Worm (Caenorhabditis elegans) whole organism, L4 larva: ENCODE results near the gene ric-4.

ENCODE experiments used
- D1046.2 ChIP-seq: fragments of 200-800 bp; sonication (Bioruptor generic); IDR thresholded peaks from 2 replicates; pipeline ENCODE4 v1.3.6; 2022; ENCODE audit warnings: missing genetic modification characterization, missing compliant biosample characterization
- F49E8.2 ChIP-seq: sonication (generic microtip); optimal IDR thresholded peaks from 2 replicates; lab custom pipeline; 2016; ENCODE audit warnings: missing compliant biosample characterization, mild to moderate bottlenecking, missing genetic modification characterization, borderline replicate concordance
- R02D3.7 ChIP-seq: fragments of 150-350 bp; sonication (generic microtip); optimal IDR thresholded peaks from 3 replicates; lab custom pipeline; 2014; ENCODE audit warnings: missing biosample characterization, missing genetic modification characterization
- Y48G9A.11 ChIP-seq: fragments of 200-800 bp; sonication (Bioruptor generic); IDR thresholded peaks from 2 replicates; pipeline ENCODE4 v1.3.6; 2022; ENCODE audit warnings: missing genetic modification reagents, missing genetic modification characterization, missing compliant biosample characterization
- ZK546.5 ChIP-seq, 2 experiments: sonication (generic microtip); optimal IDR thresholded peaks; 2 replicates each; lab custom pipeline; 2017; ENCODE audit warnings: missing biosample characterization in 2 of 2, missing genetic modification characterization in 2 of 2
- aha-1 ChIP-seq: fragments of 150-350 bp; peaks from one replicate; lab custom pipeline; 2014; ENCODE audit warnings: missing biosample characterization, missing genetic modification characterization
- aly-2 ChIP-seq: sonication (generic microtip); optimal IDR thresholded peaks from 2 replicates; lab custom pipeline; 2018; ENCODE audit warnings: missing biosample characterization, missing genetic modification characterization
- arid-1 ChIP-seq: fragments of 200-800 bp; sonication (Bioruptor generic); conservative IDR thresholded peaks from 2 replicates; pipeline ENCODE4 v1.3.6; 2022; ENCODE audit warnings: missing genetic modification reagents, missing genetic modification characterization, missing compliant biosample characterization
- ceh-20 ChIP-seq: fragments of 200-800 bp; sonication (Bioruptor generic); IDR thresholded peaks from 2 replicates; pipeline ENCODE4 v1.3.6; 2022; ENCODE audit warnings: missing genetic modification reagents, missing genetic modification characterization, missing compliant biosample characterization
- ceh-44 ChIP-seq: fragments of 200-800 bp; sonication (Bioruptor generic); IDR thresholded peaks from 2 replicates; pipeline ENCODE4 v1.3.6; 2022; ENCODE audit warnings: missing genetic modification reagents, missing genetic modification characterization, missing compliant biosample characterization
- ceh-62 ChIP-seq: sonication (generic microtip); optimal IDR thresholded peaks from 2 replicates; lab custom pipeline; 2017; ENCODE audit warnings: missing biosample characterization, missing genetic modification characterization
- ces-1 ChIP-seq: fragments of 150-350 bp; sonication (generic microtip); optimal IDR thresholded peaks from 4 replicates; lab custom pipeline; 2014; ENCODE audit warnings: missing biosample characterization, missing genetic modification reagents, missing genetic modification characterization
- ctbp-1 ChIP-seq: fragments of 200-800 bp; sonication (Bioruptor generic); IDR thresholded peaks from 2 replicates; pipeline ENCODE4 v1.3.6; 2022; ENCODE audit warnings: missing genetic modification reagents, missing genetic modification characterization, missing compliant biosample characterization
- dmd-9 ChIP-seq: fragments of 200-800 bp; sonication (Bioruptor generic); IDR thresholded peaks from 2 replicates; pipeline ENCODE4 v1.3.6; 2022; ENCODE audit warnings: missing genetic modification reagents, missing genetic modification characterization, missing compliant biosample characterization
- egl-27 ChIP-seq: sonication (generic microtip); optimal IDR thresholded peaks from 3 replicates; lab custom pipeline; 2017; ENCODE audit warnings: missing biosample characterization, missing genetic modification reagents, missing genetic modification characterization
- hif-1 ChIP-seq, 2 experiments: sonication (generic microtip); optimal IDR thresholded peaks; 2 replicates each; lab custom pipeline; 2016 to 2017; ENCODE audit warnings: missing compliant biosample characterization in 2 of 2, missing genetic modification characterization in 2 of 2, missing genetic modification reagents in 2 of 2, missing genotype in 2 of 2, mild to moderate bottlenecking in 1 of 2
- hlh-30 ChIP-seq: sonication (generic microtip); optimal IDR thresholded peaks from 2 replicates; lab custom pipeline; 2017; ENCODE audit warnings: antibody characterized with exemption, mild to moderate bottlenecking, missing genetic modification characterization, missing compliant biosample characterization; ENCODE audit not compliant: insufficient read depth
- lim-7 ChIP-seq: fragments of 200-800 bp; sonication (Bioruptor generic); IDR thresholded peaks from 2 replicates; pipeline ENCODE4 v1.3.6; 2022; ENCODE audit warnings: missing genetic modification characterization, missing compliant biosample characterization
- lin-15B ChIP-seq: fragments of 150-350 bp; sonication (generic microtip); optimal IDR thresholded peaks from 3 replicates; lab custom pipeline; 2014; ENCODE audit warnings: missing biosample characterization, missing genetic modification characterization
- lin-29 ChIP-seq: fragments of 200-800 bp; sonication (Bioruptor generic); IDR thresholded peaks from 2 replicates; pipeline ENCODE4 v1.3.6; 2022; ENCODE audit warnings: missing genetic modification reagents, missing genetic modification characterization, missing compliant biosample characterization
- lin-38 ChIP-seq: fragments of 200-800 bp; sonication (Bioruptor generic); IDR thresholded peaks from 2 replicates; pipeline ENCODE4 v1.3.6; 2022; ENCODE audit warnings: missing genetic modification reagents, missing genetic modification characterization, missing compliant biosample characterization
- lin-39 ChIP-seq: fragments of 150-350 bp; optimal IDR thresholded peaks from 2 replicates; lab custom pipeline; 2014; ENCODE audit warnings: missing biosample characterization, missing genetic modification reagents, missing genetic modification characterization
- mes-2 ChIP-seq: sonication (generic microtip); optimal IDR thresholded peaks from 2 replicates; lab custom pipeline; 2016; ENCODE audit warnings: missing genotype, mild to moderate bottlenecking, missing genetic modification characterization, missing compliant biosample characterization; ENCODE audit not compliant: poor library complexity, severe bottlenecking
- mxl-3 ChIP-seq: fragments of 200-800 bp; sonication (Bioruptor generic); optimal IDR thresholded peaks from 2 replicates; lab custom pipeline; 2018; ENCODE audit warnings: mild to moderate bottlenecking, missing genetic modification characterization, missing compliant biosample characterization
- nhr-102 ChIP-seq: sonication (generic microtip); optimal IDR thresholded peaks from 2 replicates; lab custom pipeline; 2016; ENCODE audit warnings: mild to moderate bottlenecking, missing genetic modification characterization, moderate library complexity, missing compliant biosample characterization
- nhr-11 ChIP-seq: fragments of 150-350 bp; optimal IDR thresholded peaks from 2 replicates; lab custom pipeline; 2014; ENCODE audit warnings: missing biosample characterization, missing genetic modification characterization
- nhr-111 ChIP-seq: fragments of 200-800 bp; sonication (Bioruptor generic); optimal IDR thresholded peaks from 2 replicates; lab custom pipeline; 2018; ENCODE audit warnings: mild to moderate bottlenecking, missing genetic modification characterization, missing compliant biosample characterization
- nhr-237 ChIP-seq: sonication (generic microtip); optimal IDR thresholded peaks from 2 replicates; lab custom pipeline; 2017; ENCODE audit warnings: missing biosample characterization, missing genetic modification characterization
- nhr-25 ChIP-seq: sonication (generic microtip); optimal IDR thresholded peaks from 2 replicates; lab custom pipeline; 2017; ENCODE audit warnings: missing genetic modification characterization, mild to moderate bottlenecking, missing compliant biosample characterization, antibody characterized with exemption, moderate library complexity, borderline replicate concordance; ENCODE audit not compliant: insufficient read depth
- nhr-41 ChIP-seq: fragments of 200-800 bp; sonication (Bioruptor generic); IDR thresholded peaks from 2 replicates; pipeline ENCODE4 v1.3.6; 2022; ENCODE audit warnings: missing genetic modification reagents, missing genetic modification characterization, missing compliant biosample characterization
- nhr-42 ChIP-seq: fragments of 200-800 bp; sonication (Bioruptor generic); IDR thresholded peaks from 2 replicates; pipeline ENCODE4 v1.3.6; 2022; ENCODE audit warnings: missing genetic modification characterization, missing compliant biosample characterization
- nhr-6 ChIP-seq: fragments of 150-350 bp; optimal IDR thresholded peaks from 2 replicates; lab custom pipeline; 2014; ENCODE audit warnings: missing biosample characterization, missing genetic modification characterization
- pha-4 ChIP-seq, 2 experiments: fragments of 150-350 bp in 1 of 2; fragments of 200-800 bp in 1 of 2; sonication (Bioruptor generic) in 1 of 2; IDR thresholded peaks in 1 of 2; optimal IDR thresholded peaks in 1 of 2; 2 replicates each; pipeline versions ENCODE4 v1.3.6 to Lab custom; 2014 to 2022; ENCODE audit warnings: missing genetic modification characterization in 2 of 2, missing genetic modification reagents in 2 of 2, missing biosample characterization in 1 of 2, missing compliant biosample characterization in 1 of 2
- pqm-1 ChIP-seq: sonication (generic microtip); optimal IDR thresholded peaks from 2 replicates; lab custom pipeline; 2017; ENCODE audit warnings: missing biosample characterization, missing genetic modification characterization
- saeg-2 ChIP-seq: fragments of 200-800 bp; sonication (Bioruptor generic); IDR thresholded peaks from 2 replicates; pipeline ENCODE4 v1.3.6; 2022; ENCODE audit warnings: missing genetic modification reagents, missing genetic modification characterization, missing compliant biosample characterization
- sdz-12 ChIP-seq: fragments of 200-800 bp; sonication (Bioruptor generic); optimal IDR thresholded peaks from 2 replicates; lab custom pipeline; 2018; ENCODE audit warnings: mild to moderate bottlenecking, missing genetic modification characterization, missing compliant biosample characterization
- set-16 ChIP-seq: fragments of 200-800 bp; sonication (Bioruptor generic); IDR thresholded peaks from 2 replicates; pipeline ENCODE4 v1.3.6; 2022; ENCODE audit warnings: missing genetic modification reagents, missing genetic modification characterization, missing compliant biosample characterization
- skn-1 ChIP-seq: fragments of 150-350 bp; optimal IDR thresholded peaks from 2 replicates; lab custom pipeline; 2014; ENCODE audit warnings: missing biosample characterization, missing genetic modification characterization
- spr-1 ChIP-seq: sonication (generic microtip); optimal IDR thresholded peaks from 2 replicates; lab custom pipeline; 2016; ENCODE audit warnings: mild to moderate bottlenecking, missing genetic modification characterization, missing compliant biosample characterization
- tag-97 ChIP-seq: fragments of 200-800 bp; sonication (Bioruptor generic); IDR thresholded peaks from 2 replicates; pipeline ENCODE4 v1.3.6; 2022; ENCODE audit warnings: missing genetic modification characterization, missing compliant biosample characterization
- tra-1 ChIP-seq: fragments of 200-800 bp; sonication (Bioruptor generic); IDR thresholded peaks from 2 replicates; pipeline ENCODE4 v1.3.6; 2022; ENCODE audit warnings: missing genetic modification reagents, missing genetic modification characterization, missing compliant biosample characterization
- unc-130 ChIP-seq: sonication (generic microtip); optimal IDR thresholded peaks from 2 replicates; lab custom pipeline; 2016; ENCODE audit warnings: missing genetic modification reagents, missing genetic modification characterization, missing compliant biosample characterization
- unc-39 ChIP-seq: sonication (generic microtip); optimal IDR thresholded peaks from 2 replicates; lab custom pipeline; 2017; ENCODE audit warnings: missing biosample characterization, missing genetic modification characterization
- vab-7 ChIP-seq: fragments of 200-800 bp; sonication (Bioruptor generic); IDR thresholded peaks from 2 replicates; pipeline ENCODE4 v1.3.6; 2022; ENCODE audit warnings: missing genetic modification reagents, missing genetic modification characterization, missing compliant biosample characterization
- zfp-2 ChIP-seq: sonication (generic microtip); optimal IDR thresholded peaks from 2 replicates; lab custom pipeline; 2016; ENCODE audit warnings: mild to moderate bottlenecking, missing genetic modification characterization, missing compliant biosample characterization

The ric-4 gene

ce11 chrV:10237959-10238444 is 32.1 kb downstream of the ric-4 start (continued):
- TF ChIP-seq ZK546.5 (tag; optimal IDR thresholded peaks at IDR 0.05; lab: Kevin White, UChicago) (no peak), aha-1 (tag; lab: Kevin White, UChicago) (no peak), set-16 (no peak), vab-7 (no peak), nhr-41 (GFP tag; lab: Robert Waterston, UW) (no peak), ceh-20 (GFP tag; lab: Robert Waterston, UW) (no peak), lim-7 (GFP tag; lab: Robert Waterston, UW) (no peak), nhr-42 (GFP tag; lab: Robert Waterston, UW) (no peak), hlh-30 (tag; lab: Kevin White, UChicago) (no peak), Y48G9A.11 (GFP tag; lab: Robert Waterston, UW) (0 out of 2 replicates have a peak, but pooled peaks have one; percentile 23), skn-1 (tag; lab: Kevin White, UChicago) (no peak), mes-2 (peak; percentile 3), ceh-62 (tag; lab: Kevin White, UChicago) (no peak), nhr-111 (no peak), unc-130 (peak; percentile 42), tra-1 (GFP tag; lab: Robert Waterston, UW) (no peak), ceh-44 (GFP tag; lab: Robert Waterston, UW) (no peak), pha-4 (GFP tag; IDR thresholded peaks at IDR 0.05; lab: Robert Waterston, UW) (peak; percentile 50; the same call in 1 of the 2 replicates), pha-4 (tag; optimal IDR thresholded peaks at IDR 0.05; lab: Kevin White, UChicago) (no peak), nhr-102 (tag; lab: Kevin White, UChicago) (no peak), lin-15B (tag; lab: Kevin White, UChicago) (no peak), sdz-12 (GFP tag; lab: Kevin White, UChicago) (peak; percentile 55), spr-1 (tag; lab: Kevin White, UChicago) (no peak), egl-27 (tag; lab: Kevin White, UChicago) (no peak), lin-39 (tag; lab: Kevin White, UChicago) (no peak), nhr-6 (tag; lab: Kevin White, UChicago) (no peak), zfp-2 (tag; lab: Kevin White, UChicago) (no peak), pqm-1 (tag; lab: Kevin White, UChicago) (no peak), aly-2 (tag; lab: Kevin White, UChicago) (no peak), lin-29 (GFP tag; lab: Robert Waterston, UW) (no peak), ctbp-1 (0 out of 2 replicates have a peak, but pooled peaks have one; percentile 49), D1046.2 (no peak), tag-97 (GFP tag; lab: Robert Waterston, UW) (no peak)

- no peak for TF ChIP-seq lin-38
- peak; percentile 96 for TF ChIP-seq aha-1 (tag; lab: Kevin White, UChicago)
These were observed 32.9 kb downstream of the ric-4 start for ce11 chrV:10237171-10237570.

ce11 chrV:10233330-10233729 is 36.8 kb downstream of the ric-4 start, which contains the start of gene str-182:
TSS of gene str-182 (minus strand) at chrV:10233430.
- TF ChIP-seq pha-4 (GFP tag; IDR thresholded peaks at IDR 0.05; lab: Robert Waterston, UW) (no peak), pha-4 (tag; optimal IDR thresholded peaks at IDR 0.05; lab: Kevin White, UChicago) (no peak), hif-1 (tag; optimal IDR thresholded peaks at IDR 0.05; lab: Kevin White, UChicago) (no peak), nhr-11 (tag; lab: Kevin White, UChicago) (no peak), mxl-3 (GFP tag; lab: Kevin White, UChicago) (no peak), ces-1 (GFP tag; lab: Kevin White, UChicago) (no peak), unc-130 (no peak), unc-39 (tag; lab: Kevin White, UChicago) (no peak), saeg-2 (GFP tag; lab: Robert Waterston, UW) (no peak), ZK546.5 (tag; optimal IDR thresholded peaks at IDR 0.05; lab: Kevin White, UChicago) (no peak), nhr-42 (GFP tag; lab: Robert Waterston, UW) (no peak), dmd-9 (GFP tag; lab: Robert Waterston, UW) (no peak), arid-1 (GFP tag; lab: Robert Waterston, UW) (no peak), R02D3.7 (tag; lab: Kevin White, UChicago) (no peak), nhr-25 (tag; lab: Kevin White, UChicago) (no peak), nhr-237 (no peak), D1046.2 (no peak), F49E8.2 (tag; lab: Kevin White, UChicago) (no peak)
